Worm (Caenorhabditis elegans): Measurements from ENCODE around the gene nhr-88.

nhr-88 gene

ce11 chrII:2946438-2946837 is 30.0 kb upstream of the nhr-88 start, which contains the start of gene srw-79:
srw-79 (plus strand) TSS chrII:2946738.
- TF ChIP-seq ztf-4 (tag; optimal IDR thresholded peaks at IDR 0.05) (no peak), elt-3 (tag; optimal IDR thresholded peaks at IDR 0.05) (no peak), eor-1 (tag; optimal IDR thresholded peaks at IDR 0.05) (no peak), nhr-43 (tag; optimal IDR thresholded peaks at IDR 0.05; ENCODE audit: poor library complexity, severe bottlenecking) (no peak), nhr-12 (tag; optimal IDR thresholded peaks at IDR 0.05) (no peak), skn-1 (tag; optimal IDR thresholded peaks at IDR 0.05) (no peak), fkh-2 (tag; optimal IDR thresholded peaks at IDR 0.05) (no peak), unc-62 (GFP tag; optimal IDR thresholded peaks at IDR 0.05) (no peak), mml-1 (tag; optimal IDR thresholded peaks at IDR 0.05) (no peak), fkh-10 (GFP tag; optimal IDR thresholded peaks at IDR 0.05) (no peak)

- no peak for TF ChIP-seq ceh-28 (tag; optimal IDR thresholded peaks at IDR 0.05)
These were observed 27.8 kb upstream of the nhr-88 start for ce11 chrII:2948614-2949013.

ce11 chrII:2952629-2953028 is 23.8 kb upstream of the nhr-88 start, which contains the start of gene irld-51:
irld-51 (minus strand) TSS chrII:2952729.
- no peak for TF ChIP-seq ceh-16 (tag; optimal IDR thresholded peaks at IDR 0.05)
- no peak for TF ChIP-seq unc-62 (GFP tag; optimal IDR thresholded peaks at IDR 0.05)
- TF ChIP-seq ama-1 (optimal IDR thresholded peaks at IDR 0.05) = no peak
- no peak for TF ChIP-seq jun-1 (tag; optimal IDR thresholded peaks at IDR 0.05)
- no peak for TF ChIP-seq nhr-28 (tag; optimal IDR thresholded peaks at IDR 0.05)
- TF ChIP-seq snpc-4 (tag; optimal IDR thresholded peaks at IDR 0.05) = no peak
- TF ChIP-seq ceh-82 (tag; optimal IDR thresholded peaks at IDR 0.05) = no peak
- no peak for TF ChIP-seq ztf-11 (tag; optimal IDR thresholded peaks at IDR 0.05)
- no peak for TF ChIP-seq pqm-1 (tag; optimal IDR thresholded peaks at IDR 0.05)
- TF ChIP-seq nhr-25 (tag; optimal IDR thresholded peaks at IDR 0.05) = no peak
- no peak for TF ChIP-seq egl-27 (tag; optimal IDR thresholded peaks at IDR 0.05)
- no peak for TF ChIP-seq fkh-2 (tag; optimal IDR thresholded peaks at IDR 0.05)
- TF ChIP-seq tbx-2 (tag; optimal IDR thresholded peaks at IDR 0.05) = no peak
- TF ChIP-seq nhr-76 (tag; optimal IDR thresholded peaks at IDR 0.05) = no peak
- TF ChIP-seq nhr-237 (tag; optimal IDR thresholded peaks at IDR 0.05) = no peak
- TF ChIP-seq elt-2 (tag; optimal IDR thresholded peaks at IDR 0.05) = no peak
- no peak for TF ChIP-seq fos-1 (tag; optimal IDR thresholded peaks at IDR 0.05)
- no peak for TF ChIP-seq elt-3 (tag; optimal IDR thresholded peaks at IDR 0.05)
- TF ChIP-seq unc-39 (tag; optimal IDR thresholded peaks at IDR 0.05) = no peak
- TF ChIP-seq lin-39 (tag; optimal IDR thresholded peaks at IDR 0.05) = no peak

ce11 chrII:2955656-2956115 is 20.8 kb upstream of the nhr-88 start, which contains the start of gene irld-48:
irld-48 (plus strand) TSS chrII:2956065.
- TF ChIP-seq mml-1 (tag; optimal IDR thresholded peaks at IDR 0.05) = no peak
- no peak for TF ChIP-seq ZK546.5 (tag; optimal IDR thresholded peaks at IDR 0.05)
- no peak for TF ChIP-seq ceh-28 (tag; optimal IDR thresholded peaks at IDR 0.05)
- no peak for TF ChIP-seq fos-1 (tag; optimal IDR thresholded peaks at IDR 0.05)
- TF ChIP-seq jun-1 (tag; optimal IDR thresholded peaks at IDR 0.05) = no peak

- no peak for TF ChIP-seq elt-3 (tag; optimal IDR thresholded peaks at IDR 0.05)
- no peak for TF ChIP-seq unc-62 (GFP tag; optimal IDR thresholded peaks at IDR 0.05)
- no peak for TF ChIP-seq egl-5 (tag; optimal IDR thresholded peaks at IDR 0.05)
- no peak for TF ChIP-seq nhr-23 (tag; optimal IDR thresholded peaks at IDR 0.05)
- no peak for TF ChIP-seq ceh-28 (tag; optimal IDR thresholded peaks at IDR 0.05)
- no peak for TF ChIP-seq ztf-4 (tag; optimal IDR thresholded peaks at IDR 0.05)
- no peak for TF ChIP-seq nhr-25 (tag; optimal IDR thresholded peaks at IDR 0.05)
- TF ChIP-seq tbx-2 (tag; optimal IDR thresholded peaks at IDR 0.05) = no peak
These were observed 18.1 kb upstream of the nhr-88 start, which contains the start of gene srw-60 for ce11 chrII:2958308-2958707. srw-60 (plus strand) TSS chrII:2958608.

ce11 chrII:2962531-2963164 is 13.8 kb upstream of the nhr-88 start:
- TF ChIP-seq unc-39 (tag; optimal IDR thresholded peaks at IDR 0.05) = no peak
- peak; percentile 77 for TF ChIP-seq fkh-10 (GFP tag; optimal IDR thresholded peaks at IDR 0.05)
- no peak for TF ChIP-seq R02D3.7 (tag; optimal IDR thresholded peaks at IDR 0.05)
- TF ChIP-seq lin-15B (tag; optimal IDR thresholded peaks at IDR 0.05) = peak; percentile 21
- peak; percentile 62 for TF ChIP-seq lin-39 (tag; optimal IDR thresholded peaks at IDR 0.05)
- TF ChIP-seq skn-1 (tag; optimal IDR thresholded peaks at IDR 0.05) = peak; percentile 47
- peak; percentile 66 for TF ChIP-seq hmg-11 (tag; optimal IDR thresholded peaks at IDR 0.05)
- TF ChIP-seq mdl-1 (tag; optimal IDR thresholded peaks at IDR 0.05) = peak; percentile 91

Data from whole organism, L3 larva.